Worm (Caenorhabditis elegans): Measurements from ENCODE around the gene elk-2.
"Not testable (repeated sequence)": the region's sequence is repeated elsewhere in the genome, so short reads cannot be mapped to it uniquely, and the experiment has no call there.

elk-2 gene

DNA sequence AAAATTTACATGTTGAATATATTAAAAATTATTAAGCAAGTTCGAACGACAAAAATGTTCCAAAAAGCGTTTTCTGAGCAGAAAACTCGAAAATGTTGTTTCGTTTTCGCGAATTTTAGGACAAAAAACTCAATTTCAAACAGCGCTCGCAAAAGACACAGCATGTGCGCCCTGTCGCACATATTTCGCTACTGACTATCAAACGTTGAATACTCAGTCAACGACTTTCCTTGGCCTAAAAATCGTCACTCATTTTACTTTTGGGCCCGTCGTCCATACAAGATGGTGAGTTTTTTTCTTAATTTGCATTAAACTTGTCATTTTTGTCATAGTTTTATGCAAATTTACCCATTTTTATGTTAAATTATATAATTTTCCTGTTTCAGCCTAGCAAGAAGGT, 49.7 kb downstream of the elk-2 start:
- TF ChIP-seq mcd-1 (GFP tag; IDR thresholded peaks at IDR 0.05): peak; percentile 91
- 0 out of 2 replicates have a peak, but pooled peaks have one; percentile 20 for TF ChIP-seq Y53G8AR.9 (GFP tag; conservative IDR thresholded peaks at IDR 0.05)
- TF ChIP-seq hmg-1.2 (GFP tag; IDR thresholded peaks at IDR 0.05): peak; percentile 78
- TF ChIP-seq F33H1.4 (GFP tag; IDR thresholded peaks at IDR 0.05): peak; percentile 64
- TF ChIP-seq dox-1 (GFP tag; IDR thresholded peaks at IDR 0.05): peak; percentile 62
- TF ChIP-seq K11D2.4 (GFP tag; IDR thresholded peaks at IDR 0.05): peak; percentile 17; the same call in 1 of the 2 replicates
- TF ChIP-seq madf-3 (GFP tag; IDR thresholded peaks at IDR 0.05): 0 out of 2 replicates have a peak, but pooled peaks have one; percentile 10
- peak; percentile 66; the same call in 1 of the 2 replicates for TF ChIP-seq nfyb-1 (GFP tag; IDR thresholded peaks at IDR 0.05)
- TF ChIP-seq let-607 (tag; optimal IDR thresholded peaks at IDR 0.05): peak in 1 of 2 experiments; percentile 62
- not testable (repeated sequence) for TF ChIP-seq cebp-1 (GFP tag; IDR thresholded peaks at IDR 0.05)
- peak; percentile 20 for TF ChIP-seq cebp-1 (tag; optimal IDR thresholded peaks at IDR 0.05)
